Worm (Caenorhabditis elegans) whole organism, early embryonic: ENCODE measurements around the gene cyp-13A8.

Source experiments
- ama-1 ChIP-seq: fragments of 150-350 bp; optimal IDR thresholded peaks from 2 replicates; lab custom pipeline; 2014
- flt-1 ChIP-seq: fragments of 200-800 bp; sonication (Bioruptor generic); IDR thresholded peaks from 2 replicates; pipeline ENCODE4 v1.3.6; 2022; ENCODE audit warnings: missing genetic modification characterization, missing compliant biosample characterization
- hmg-4 ChIP-seq: fragments of 200-800 bp; sonication (Bioruptor generic); optimal IDR thresholded peaks from 2 replicates; lab custom pipeline; 2018; ENCODE audit warnings: mild to moderate bottlenecking, missing genetic modification characterization, missing compliant biosample characterization

DNA sequence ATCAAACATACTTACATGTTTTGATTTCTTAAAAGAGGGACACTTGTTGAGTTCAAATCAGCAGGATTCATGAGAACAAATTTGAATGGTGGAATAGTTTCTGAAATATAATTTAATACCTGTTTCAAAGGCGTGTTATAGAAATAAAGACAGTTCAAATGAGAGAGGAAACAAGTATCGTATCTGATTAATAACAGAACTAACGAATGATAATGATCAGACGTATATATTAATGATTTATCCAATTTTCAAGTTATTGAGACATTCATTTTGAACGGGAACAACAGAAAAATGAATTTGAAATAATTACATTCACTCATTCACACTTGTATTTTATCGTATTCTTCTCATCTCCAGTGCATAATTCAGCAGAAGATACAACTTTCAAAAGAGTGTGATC lies 48.3 kb upstream of the cyp-13A8 start, which contains the start of gene chil-4:
- TF ChIP-seq hmg-4 (no peak), flt-1 (GFP tag; lab: Robert Waterston, UW) (no peak), ama-1 (lab: Kevin White, UChicago) (no peak)
